Fruit fly (Drosophila melanogaster) whole organism, prepupa: ENCODE results near the gene alt.

Experiments used
- Blimp-1 ChIP-seq: fragments of 200-800 bp; sonication (Bioruptor generic); optimal IDR thresholded peaks from 3 replicates; lab custom pipeline; 2017; ENCODE audit warnings: missing biosample characterization, missing genetic modification characterization, mild to moderate bottlenecking, moderate library complexity, missing genetic modification reagents
- CG10631 ChIP-seq: fragments of 200-800 bp; sonication (Bioruptor generic); optimal IDR thresholded peaks from 2 replicates; lab custom pipeline; 2016; ENCODE audit warnings: missing biosample characterization, missing genetic modification characterization
- CG11762 ChIP-seq: fragments of 200-800 bp; sonication (Bioruptor generic); optimal IDR thresholded peaks from 3 replicates; lab custom pipeline; 2016; ENCODE audit warnings: missing biosample characterization, missing genetic modification characterization; ENCODE audit not compliant: insufficient read depth
- CG11902 ChIP-seq: fragments of 200-800 bp; sonication (Bioruptor generic); optimal IDR thresholded peaks from 3 replicates; lab custom pipeline; 2016; ENCODE audit warnings: missing biosample characterization, missing genetic modification characterization
- CG16779 ChIP-seq: fragments of 200-800 bp; sonication (Bioruptor generic); optimal IDR thresholded peaks from 3 replicates; lab custom pipeline; 2017; ENCODE audit warnings: missing biosample characterization, mild to moderate bottlenecking, missing genetic modification characterization
- CG3032 ChIP-seq: fragments of 200-800 bp; optimal IDR thresholded peaks from 2 replicates; lab custom pipeline; 2019; ENCODE audit warnings: missing biosample characterization, mild to moderate bottlenecking, missing genetic modification characterization, moderate library complexity
- CG31627 ChIP-seq: fragments of 200-800 bp; sonication (Bioruptor generic); optimal IDR thresholded peaks from 3 replicates; lab custom pipeline; 2016; ENCODE audit warnings: missing biosample characterization, missing genetic modification characterization
- CG32006 ChIP-seq: fragments of 200-800 bp; sonication (Bioruptor generic); optimal IDR thresholded peaks from 3 replicates; lab custom pipeline; 2017; ENCODE audit warnings: missing biosample characterization, mild to moderate bottlenecking, missing genetic modification characterization
- CG34406 ChIP-seq: fragments of 200-800 bp; sonication (Bioruptor generic); optimal IDR thresholded peaks from 3 replicates; lab custom pipeline; 2016; ENCODE audit warnings: missing biosample characterization, missing genetic modification characterization
- CG3919 ChIP-seq: fragments of 200-800 bp; sonication (Bioruptor generic); optimal IDR thresholded peaks from 3 replicates; lab custom pipeline; 2016; ENCODE audit warnings: missing biosample characterization, missing genetic modification characterization
- CG4318 ChIP-seq: fragments of 200-800 bp; sonication (Bioruptor generic); optimal IDR thresholded peaks from 3 replicates; lab custom pipeline; 2017; ENCODE audit warnings: missing biosample characterization, mild to moderate bottlenecking, missing genetic modification characterization
- CG6163 ChIP-seq: fragments of 200-800 bp; sonication (Bioruptor generic); IDR thresholded peaks from 3 replicates; pipeline ENCODE4 v1.3.6; 2022; ENCODE audit warnings: missing biosample characterization, missing genetic modification characterization
- CG6792 ChIP-seq: fragments of 200-800 bp; sonication (Bioruptor generic); optimal IDR thresholded peaks from 3 replicates; lab custom pipeline; 2016; ENCODE audit warnings: missing biosample characterization, missing genetic modification characterization
- CG6808 ChIP-seq: fragments of 200-800 bp; sonication (Bioruptor generic); optimal IDR thresholded peaks from 3 replicates; lab custom pipeline; 2017; ENCODE audit warnings: missing biosample characterization, missing genetic modification characterization, mild to moderate bottlenecking, moderate library complexity, missing genetic modification reagents
- CG7368 ChIP-seq: fragments of 200-800 bp; sonication (Bioruptor generic); optimal IDR thresholded peaks from 3 replicates; lab custom pipeline; 2016; ENCODE audit warnings: missing biosample characterization, missing genetic modification characterization
- CG8119 ChIP-seq: fragments of 200-800 bp; sonication (Bioruptor generic); IDR thresholded peaks from 3 replicates; pipeline ENCODE4 v1.3.6; 2022; ENCODE audit warnings: missing biosample characterization, missing genetic modification characterization
- CG8319 ChIP-seq: fragments of 200-800 bp; sonication (Bioruptor generic); optimal IDR thresholded peaks from 3 replicates; lab custom pipeline; 2016; ENCODE audit warnings: missing biosample characterization, missing genetic modification characterization
- CG8632 ChIP-seq: fragments of 200-800 bp; sonication (Bioruptor generic); optimal IDR thresholded peaks from 3 replicates; lab custom pipeline; 2016; ENCODE audit warnings: missing biosample characterization, missing genetic modification characterization
- CG9139 ChIP-seq: fragments of 200-800 bp; sonication (Bioruptor generic); optimal IDR thresholded peaks from 3 replicates; lab custom pipeline; 2017; ENCODE audit warnings: missing biosample characterization, mild to moderate bottlenecking, missing genetic modification characterization
- Eip75B ChIP-seq: fragments of 200-800 bp; sonication (Bioruptor generic); optimal IDR thresholded peaks from 3 replicates; lab custom pipeline; 2016; ENCODE audit warnings: missing biosample characterization, missing genetic modification characterization
- Eip78C ChIP-seq: fragments of 200-800 bp; sonication (Bioruptor generic); peaks from one replicate; lab custom pipeline; 2016; ENCODE audit warnings: missing biosample characterization, missing genetic modification characterization
- Eip93F ChIP-seq: fragments of 200-800 bp; sonication (Bioruptor generic); optimal IDR thresholded peaks from 2 replicates; lab custom pipeline; 2016; ENCODE audit warnings: missing biosample characterization, mild to moderate bottlenecking, missing genetic modification characterization
- Ets21C ChIP-seq: fragments of 200-800 bp; sonication (Bioruptor generic); optimal IDR thresholded peaks from 3 replicates; lab custom pipeline; 2016; ENCODE audit warnings: missing biosample characterization, missing genetic modification characterization
- Ets96B ChIP-seq: fragments of 200-800 bp; optimal IDR thresholded peaks from 2 replicates; lab custom pipeline; 2019; ENCODE audit warnings: missing biosample characterization, mild to moderate bottlenecking, missing genetic modification characterization, moderate library complexity
- Gug ChIP-seq: fragments of 200-800 bp; sonication (Bioruptor generic); IDR thresholded peaks from 2 replicates; pipeline ENCODE4 v1.3.6; 2022; ENCODE audit warnings: missing biosample characterization, missing genetic modification characterization
- Hr38 ChIP-seq: sonication (Bioruptor generic); optimal IDR thresholded peaks from 2 replicates; lab custom pipeline; 2016; ENCODE audit warnings: missing biosample characterization, missing genetic modification characterization
- Hr39 ChIP-seq: fragments of 200-800 bp; sonication (Bioruptor generic); optimal IDR thresholded peaks from 2 replicates; lab custom pipeline; 2016; ENCODE audit warnings: missing biosample characterization, missing genetic modification characterization
- Hr4 ChIP-seq: fragments of 200-800 bp; sonication (Bioruptor generic); optimal IDR thresholded peaks from 3 replicates; lab custom pipeline; 2016; ENCODE audit warnings: missing biosample characterization, missing genetic modification characterization
- Lpt ChIP-seq: fragments of 200-800 bp; sonication (Bioruptor generic); optimal IDR thresholded peaks from 3 replicates; lab custom pipeline; 2016; ENCODE audit warnings: missing biosample characterization, missing genetic modification characterization
- Met ChIP-seq: fragments of 200-800 bp; sonication (Bioruptor generic); optimal IDR thresholded peaks from 3 replicates; lab custom pipeline; 2016; ENCODE audit warnings: missing biosample characterization, missing genetic modification characterization
- OdsH ChIP-seq: fragments of 200-800 bp; sonication (Bioruptor generic); optimal IDR thresholded peaks from 3 replicates; lab custom pipeline; 2016; ENCODE audit warnings: missing biosample characterization, missing genetic modification characterization
- Smox ChIP-seq: fragments of 200-800 bp; sonication (Bioruptor generic); optimal IDR thresholded peaks from 3 replicates; lab custom pipeline; 2016; ENCODE audit warnings: missing biosample characterization, missing genetic modification characterization
- Sox102F ChIP-seq: fragments of 200-800 bp; sonication (Bioruptor generic); optimal IDR thresholded peaks from 2 replicates; lab custom pipeline; 2016; ENCODE audit warnings: missing biosample characterization, mild to moderate bottlenecking, missing genetic modification characterization
- Sox14 ChIP-seq: fragments of 200-800 bp; sonication (Bioruptor generic); optimal IDR thresholded peaks from 3 replicates; lab custom pipeline; 2016; ENCODE audit warnings: missing biosample characterization, missing genetic modification characterization
- Sox15 ChIP-seq: fragments of 200-800 bp; sonication (Bioruptor generic); optimal IDR thresholded peaks from 3 replicates; lab custom pipeline; 2016; ENCODE audit warnings: missing biosample characterization, missing genetic modification characterization
- achi ChIP-seq: fragments of 200-800 bp; sonication (Bioruptor generic); optimal IDR thresholded peaks from 3 replicates; lab custom pipeline; 2016; ENCODE audit warnings: missing biosample characterization, missing genetic modification characterization
- acj6 ChIP-seq: fragments of 200-800 bp; sonication (Bioruptor generic); optimal IDR thresholded peaks from 3 replicates; lab custom pipeline; 2016; ENCODE audit warnings: missing biosample characterization, missing genetic modification characterization
- dac ChIP-seq: fragments of 200-800 bp; sonication (Bioruptor generic); optimal IDR thresholded peaks from 2 replicates; lab custom pipeline; 2017; ENCODE audit warnings: missing biosample characterization, mild to moderate bottlenecking, missing genetic modification characterization
- dsx ChIP-seq: fragments of 200-800 bp; optimal IDR thresholded peaks from 3 replicates; lab custom pipeline; 2019; ENCODE audit warnings: missing biosample characterization, mild to moderate bottlenecking, missing genetic modification characterization, moderate library complexity; ENCODE audit not compliant: poor library complexity, severe bottlenecking
- esn ChIP-seq: fragments of 200-800 bp; sonication (Bioruptor generic); optimal IDR thresholded peaks from 2 replicates; lab custom pipeline; 2016; ENCODE audit warnings: missing biosample characterization, mild to moderate bottlenecking, missing genetic modification characterization, moderate library complexity
- fd85E ChIP-seq: fragments of 200-800 bp; sonication (Bioruptor generic); optimal IDR thresholded peaks from 3 replicates; lab custom pipeline; 2016; ENCODE audit warnings: missing biosample characterization, missing genetic modification characterization
- lz ChIP-seq: fragments of 200-800 bp; sonication (Bioruptor generic); optimal IDR thresholded peaks from 3 replicates; lab custom pipeline; 2016; ENCODE audit warnings: missing biosample characterization, missing genetic modification characterization
- net ChIP-seq: fragments of 200-800 bp; sonication (Bioruptor generic); optimal IDR thresholded peaks from 3 replicates; lab custom pipeline; 2016; ENCODE audit warnings: missing biosample characterization, missing genetic modification characterization
- pdm3 ChIP-seq: fragments of 200-800 bp; sonication (Bioruptor generic); optimal IDR thresholded peaks from 3 replicates; lab custom pipeline; 2016; ENCODE audit warnings: missing biosample characterization, missing genetic modification characterization
- salr ChIP-seq, 2 experiments: fragments of 200-800 bp; sonication (Bioruptor generic); optimal IDR thresholded peaks; 3 replicates each; lab custom pipeline; 2016 to 2018; ENCODE audit warnings: missing biosample characterization in 2 of 2, missing genetic modification characterization in 2 of 2, mild to moderate bottlenecking in 1 of 2
- spab ChIP-seq: fragments of 200-800 bp; sonication (Bioruptor generic); optimal IDR thresholded peaks from 2 replicates; lab custom pipeline; 2017; ENCODE audit warnings: missing biosample characterization, mild to moderate bottlenecking, missing genetic modification characterization, missing genetic modification reagents
- svp ChIP-seq: fragments of 200-800 bp; sonication (Bioruptor generic); peaks from one replicate; lab custom pipeline; 2016; ENCODE audit warnings: missing biosample characterization, missing genetic modification characterization
- topi ChIP-seq: fragments of 200-800 bp; sonication (Bioruptor generic); optimal IDR thresholded peaks from 3 replicates; lab custom pipeline; 2016; ENCODE audit warnings: missing biosample characterization, missing genetic modification characterization

Gene alt

dm6 chr3R:17681611-17682243, 588 bp downstream of the alt start:
- TF ChIP-seq Sox14 (GFP tag; lab: Kevin White, UChicago) (no peak), Blimp-1 (GFP tag; lab: Kevin White, UChicago) (peak; percentile 26)

DNA sequence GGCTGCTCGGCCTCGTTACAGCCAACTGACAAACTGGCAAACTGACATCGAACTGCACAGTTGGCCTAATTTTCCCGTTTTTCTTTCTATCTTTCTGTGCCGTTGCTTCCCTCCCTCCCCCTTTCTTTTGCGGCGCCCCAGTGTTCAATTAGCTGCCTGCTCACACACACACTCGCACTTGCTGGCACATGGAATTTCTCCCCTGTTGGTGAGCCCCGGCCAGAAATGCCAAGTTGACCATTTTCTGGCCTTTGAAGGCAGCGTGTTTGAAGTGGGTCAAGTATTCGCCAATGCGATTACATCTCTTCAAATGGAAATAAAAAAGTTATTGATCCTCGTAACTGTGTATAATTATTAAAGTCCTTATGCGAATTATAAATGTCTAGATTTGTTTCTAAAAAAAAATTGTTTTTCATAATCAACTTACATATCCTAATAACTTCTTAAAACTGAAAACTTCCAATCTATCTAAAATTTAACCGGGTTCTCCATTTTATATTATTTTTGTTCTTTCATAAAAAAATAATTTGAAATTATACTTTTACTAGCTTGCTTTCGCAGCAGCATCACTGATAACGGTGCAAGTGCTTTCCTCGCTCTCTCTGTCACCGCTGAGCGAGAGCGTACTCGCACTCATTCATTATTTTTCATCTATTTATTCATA, 1.5 kb downstream of the alt start:
- peak; percentile 28 for TF ChIP-seq Hr39 (GFP tag; lab: Kevin White, UChicago)
- no peak for TF ChIP-seq CG4318
- TF ChIP-seq topi (GFP tag; lab: Kevin White, UChicago), result peak; percentile 45
- peak; percentile 90 for TF ChIP-seq Eip78C
- peak; percentile 10 for TF ChIP-seq CG3919
- TF ChIP-seq pdm3 (GFP tag; lab: Kevin White, UChicago), result peak; percentile 48
- TF ChIP-seq CG10631 (GFP tag; lab: Kevin White, UChicago), result no peak
- TF ChIP-seq CG3032 (tag; lab: Kevin White, UChicago), result peak; percentile 11
- TF ChIP-seq Ets96B (tag; lab: Kevin White, UChicago), result peak; percentile 3
- no peak for TF ChIP-seq CG8319 (GFP tag; lab: Kevin White, UChicago)
- no peak for TF ChIP-seq CG8119 (GFP tag; lab: Robert Waterston, UW)
- peak; percentile 31 for TF ChIP-seq Sox15 (GFP tag; lab: Kevin White, UChicago)
- TF ChIP-seq Eip93F (GFP tag; lab: Kevin White, UChicago), result peak; percentile 27
- 0 out of 3 replicates have a peak, but pooled peaks have one; percentile 9 for TF ChIP-seq CG6163 (GFP tag; lab: Robert Waterston, UW)
- TF ChIP-seq CG31627 (GFP tag; lab: Kevin White, UChicago), result peak; percentile 12
- TF ChIP-seq Smox, result peak; percentile 69
- TF ChIP-seq CG16779, result no peak
- peak; percentile 7 for TF ChIP-seq CG7368 (GFP tag; lab: Kevin White, UChicago)
- TF ChIP-seq CG6808 (GFP tag; lab: Kevin White, UChicago), result no peak
- TF ChIP-seq OdsH, result peak; percentile 53
- TF ChIP-seq Eip75B (GFP tag; lab: Kevin White, UChicago), result peak; percentile 25
- peak; percentile 27 for TF ChIP-seq CG6792
- TF ChIP-seq Hr4 (GFP tag; lab: Kevin White, UChicago), result peak; percentile 64
- TF ChIP-seq CG32006, result peak; percentile 80
- TF ChIP-seq svp (GFP tag; lab: Kevin White, UChicago), result peak; percentile 80
- no peak for TF ChIP-seq CG8632 (GFP tag; lab: Kevin White, UChicago)
- TF ChIP-seq Lpt (GFP tag; lab: Kevin White, UChicago), result peak; percentile 24
- no peak for TF ChIP-seq fd85E
- peak; percentile 71 for TF ChIP-seq esn (GFP tag; lab: Kevin White, UChicago)
- TF ChIP-seq Met (GFP tag; lab: Kevin White, UChicago), result peak; percentile 68
- peak; percentile 51 for TF ChIP-seq CG34406 (GFP tag; lab: Kevin White, UChicago)
- TF ChIP-seq lz (GFP tag; lab: Kevin White, UChicago), result peak; percentile 56
- no peak for TF ChIP-seq dsx (GFP tag; lab: Kevin White, UChicago)
- peak; percentile 40 for TF ChIP-seq dac (GFP tag; lab: Kevin White, UChicago)
- TF ChIP-seq Gug (GFP tag; lab: Robert Waterston, UW), result no peak
- TF ChIP-seq CG11762 (GFP tag; lab: Kevin White, UChicago), result peak; percentile 36
- TF ChIP-seq Sox14 (GFP tag; lab: Kevin White, UChicago), result peak; percentile 17
- no peak for TF ChIP-seq Hr38
- no peak for TF ChIP-seq Blimp-1 (GFP tag; lab: Kevin White, UChicago)
- peak; percentile 43 for TF ChIP-seq Sox102F (GFP tag; lab: Kevin White, UChicago)
- TF ChIP-seq CG9139, result no peak
- no peak for TF ChIP-seq spab (GFP tag; lab: Kevin White, UChicago)
- peak; percentile 39 for TF ChIP-seq acj6 (GFP tag; lab: Kevin White, UChicago)
- peak; percentile 57 for TF ChIP-seq achi (GFP tag; lab: Kevin White, UChicago)
- TF ChIP-seq CG11902 (GFP tag; lab: Kevin White, UChicago), result no peak
- TF ChIP-seq net (GFP tag; lab: Kevin White, UChicago), result peak; percentile 53
- peak; percentile 38 for TF ChIP-seq Ets21C (GFP tag; lab: Kevin White, UChicago)
- peak in 1 of 2 experiments; percentile 60 for TF ChIP-seq salr (GFP tag; optimal IDR thresholded peaks at IDR 0.05; lab: Kevin White, UChicago)
- TF ChIP-seq, all 60 proteins: peak for 33
